Worm (Caenorhabditis elegans): Measurements from ENCODE around the gene sptl-3.

DNA sequence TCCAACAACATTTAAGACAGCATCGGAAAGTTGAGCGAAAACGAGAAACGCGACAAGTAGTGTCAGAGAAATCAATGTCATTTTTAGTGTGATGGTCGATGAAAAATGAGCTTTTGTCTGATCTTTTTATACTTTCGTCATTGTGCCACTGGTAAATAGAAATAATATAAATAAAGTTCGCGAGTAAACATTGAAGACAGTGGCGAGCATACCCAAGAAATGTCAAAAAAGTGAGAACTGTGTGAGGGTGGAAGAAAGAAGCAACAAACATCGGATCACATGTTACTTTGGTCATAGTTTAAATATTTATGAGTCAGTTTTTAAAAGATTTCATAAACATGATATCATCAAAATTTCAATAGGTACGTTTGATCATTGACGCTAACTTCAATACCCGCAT lies 38.8 kb upstream of the sptl-3 start, which contains the start of gene ttr-21:
- TF ChIP-seq aly-1 (tag; optimal IDR thresholded peaks at IDR 0.05) = no peak
- TF ChIP-seq ama-1 (optimal IDR thresholded peaks at IDR 0.05) = no peak
- no peak for TF ChIP-seq hnd-1 (tag; optimal IDR thresholded peaks at IDR 0.05)
- no peak for TF ChIP-seq ceh-36 (tag; optimal IDR thresholded peaks at IDR 0.05)
- no peak for TF ChIP-seq tra-4 (tag; optimal IDR thresholded peaks at IDR 0.05)
- no peak for TF ChIP-seq scrt-1 (GFP tag; IDR thresholded peaks at IDR 0.05)
- no peak for TF ChIP-seq flt-1 (GFP tag; IDR thresholded peaks at IDR 0.05)
- no peak for TF ChIP-seq sea-1 (GFP tag; conservative IDR thresholded peaks at IDR 0.05)

Measured in whole organism, early embryonic.